Fruit fly (Drosophila melanogaster): Measurements from ENCODE around the gene Atat.

Gene Atat

dm6 chr3L:9426656-9427294, at the start of gene Atat, which contains the start of gene Shc:
Gene Atat, minus strand, starts transcription at chr3L:9426758.
Gene Shc, plus strand, starts transcription at chr3L:9427010.
- peak; percentile 97 for TF ChIP-seq CG17801 (GFP tag; optimal IDR thresholded peaks at IDR 0.05; ENCODE audit: partially characterized antibody)

dm6 chr3L:9471151-9471903, 44.8 kb upstream of the Atat start:
- TF ChIP-seq CG17801 (GFP tag; optimal IDR thresholded peaks at IDR 0.05; ENCODE audit: partially characterized antibody), result no peak

- TF ChIP-seq CG17801 (GFP tag; optimal IDR thresholded peaks at IDR 0.05; ENCODE audit: partially characterized antibody), result no peak
Observed at dm6 chr3L:9469079-9469478, 42.5 kb upstream of the Atat start.

- TF ChIP-seq CG17801 (GFP tag; optimal IDR thresholded peaks at IDR 0.05; ENCODE audit: partially characterized antibody), result no peak
Observed at dm6 chr3L:9468261-9468890, 41.8 kb upstream of the Atat start.

dm6 chr3L:9467763-9468206, 41.2 kb upstream of the Atat start:
- no peak for TF ChIP-seq CG17801 (GFP tag; optimal IDR thresholded peaks at IDR 0.05; ENCODE audit: partially characterized antibody)

dm6 chr3L:9467267-9467666, 40.7 kb upstream of the Atat start:
- no peak for TF ChIP-seq CG17801 (GFP tag; optimal IDR thresholded peaks at IDR 0.05; ENCODE audit: partially characterized antibody)

dm6 chr3L:9466595-9466994, 40.0 kb upstream of the Atat start:
- TF ChIP-seq CG17801 (GFP tag; optimal IDR thresholded peaks at IDR 0.05; ENCODE audit: partially characterized antibody), result no peak

dm6 chr3L:9465652-9466244, 39.2 kb upstream of the Atat start:
- TF ChIP-seq CG17801 (GFP tag; optimal IDR thresholded peaks at IDR 0.05; ENCODE audit: partially characterized antibody), result no peak

- TF ChIP-seq CG17801 (GFP tag; optimal IDR thresholded peaks at IDR 0.05; ENCODE audit: partially characterized antibody), result no peak
Observed at dm6 chr3L:9462794-9463193, 36.2 kb upstream of the Atat start.

- TF ChIP-seq CG17801 (GFP tag; optimal IDR thresholded peaks at IDR 0.05; ENCODE audit: partially characterized antibody), result peak; percentile 89
Observed at dm6 chr3L:9462247-9462769, 35.8 kb upstream of the Atat start.

- TF ChIP-seq CG17801 (GFP tag; optimal IDR thresholded peaks at IDR 0.05; ENCODE audit: partially characterized antibody), result no peak
Observed at dm6 chr3L:9461670-9462246, 35.2 kb upstream of the Atat start.

- peak; percentile 82 for TF ChIP-seq CG17801 (GFP tag; optimal IDR thresholded peaks at IDR 0.05; ENCODE audit: partially characterized antibody)
Observed at dm6 chr3L:9460775-9461491, 34.4 kb upstream of the Atat start, which contains the start of the genes CG3434 and CG44838. Gene CG3434, minus strand, starts transcription at chr3L:9460799. Gene CG44838, plus strand, starts transcription at chr3L:9461050.

- peak; percentile 94 for TF ChIP-seq CG17801 (GFP tag; optimal IDR thresholded peaks at IDR 0.05; ENCODE audit: partially characterized antibody)
Observed at dm6 chr3L:9457619-9458092, 31.1 kb upstream of the Atat start, which contains the start of gene CG3437. Gene CG3437, minus strand, starts transcription at chr3L:9457669.

dm6 chr3L:9456389-9456788, 29.8 kb upstream of the Atat start:
- TF ChIP-seq CG17801 (GFP tag; optimal IDR thresholded peaks at IDR 0.05; ENCODE audit: partially characterized antibody), result no peak
